Fruit fly (Drosophila melanogaster) whole organism, embryonic: ENCODE results near the gene Ykt6.

ENCODE experiments used
- Antp ChIP-seq: fragments of 200-800 bp; sonication (Bioruptor generic); optimal IDR thresholded peaks from 3 replicates; lab custom pipeline; 2016; ENCODE audit warnings: missing biosample characterization, missing genetic modification characterization
- Bgb ChIP-seq: fragments of 200-800 bp; sonication (Bioruptor generic); IDR thresholded peaks from 2 replicates; pipeline ENCODE4 v1.3.6; 2022; ENCODE audit warnings: missing biosample characterization, missing genetic modification characterization; ENCODE audit not compliant: partially characterized antibody
- CG10274 ChIP-seq: fragments of 200-800 bp; sonication (Bioruptor generic); optimal IDR thresholded peaks from 3 replicates; lab custom pipeline; 2017; ENCODE audit warnings: missing biosample characterization, mild to moderate bottlenecking, missing genetic modification characterization
- CG10462 ChIP-seq: fragments of 200-800 bp; sonication (Bioruptor generic); optimal IDR thresholded peaks from 2 replicates; lab custom pipeline; 2016; ENCODE audit warnings: missing biosample characterization, missing genetic modification characterization
- CG10979 ChIP-seq: fragments of 200-800 bp; sonication (Bioruptor generic); optimal IDR thresholded peaks from 2 replicates; lab custom pipeline; 2018; ENCODE audit warnings: missing biosample characterization, mild to moderate bottlenecking, missing genetic modification characterization, moderate library complexity
- CG11504 ChIP-seq: fragments of 200-800 bp; sonication (Bioruptor generic); optimal IDR thresholded peaks from 3 replicates; lab custom pipeline; 2019; ENCODE audit warnings: missing biosample characterization, mild to moderate bottlenecking, missing genetic modification characterization, moderate library complexity
- CG12104 ChIP-seq: fragments of 200-800 bp; sonication (Bioruptor generic); optimal IDR thresholded peaks from 3 replicates; lab custom pipeline; 2016; ENCODE audit warnings: missing biosample characterization, missing genetic modification characterization
- CG12155 ChIP-seq: fragments of 200-800 bp; sonication (Bioruptor generic); optimal IDR thresholded peaks from 3 replicates; lab custom pipeline; 2016; ENCODE audit warnings: missing biosample characterization, missing genetic modification characterization
- CG12659 ChIP-seq: fragments of 200-800 bp; sonication (Bioruptor generic); optimal IDR thresholded peaks from 3 replicates; lab custom pipeline; 2017; ENCODE audit warnings: mild to moderate bottlenecking, missing biosample characterization, missing genetic modification reagents, missing genetic modification characterization
- CG13287 ChIP-seq: fragments of 200-800 bp; sonication (Bioruptor generic); IDR thresholded peaks from 2 replicates; pipeline ENCODE4 v1.3.6; 2022; ENCODE audit warnings: missing biosample characterization, missing genetic modification characterization; ENCODE audit not compliant: partially characterized antibody
- CG13894 ChIP-seq: fragments of 200-800 bp; sonication (Bioruptor generic); optimal IDR thresholded peaks from 3 replicates; lab custom pipeline; 2018; ENCODE audit warnings: missing biosample characterization, mild to moderate bottlenecking, missing genetic modification characterization, moderate library complexity
- CG14050 ChIP-seq: fragments of 200-800 bp; sonication (Bioruptor generic); IDR thresholded peaks from 3 replicates; pipeline ENCODE4 v1.3.6; 2022; ENCODE audit warnings: missing biosample characterization, missing genetic modification characterization
- CG16863 ChIP-seq: fragments of 200-800 bp; sonication (Bioruptor generic); optimal IDR thresholded peaks from 3 replicates; lab custom pipeline; 2016; ENCODE audit warnings: missing biosample characterization, missing genetic modification characterization
- CG18011 ChIP-seq: fragments of 200-800 bp; sonication (Bioruptor generic); optimal IDR thresholded peaks from 2 replicates; lab custom pipeline; 2017; ENCODE audit warnings: missing biosample characterization, missing genetic modification characterization, mild to moderate bottlenecking, moderate library complexity, missing genotype
- CG18262 ChIP-seq: fragments of 200-800 bp; optimal IDR thresholded peaks from 3 replicates; lab custom pipeline; 2019; ENCODE audit warnings: missing biosample characterization, mild to moderate bottlenecking, missing genetic modification characterization, moderate library complexity
- CG3163 ChIP-seq: fragments of 200-800 bp; sonication (Bioruptor generic); optimal IDR thresholded peaks from 3 replicates; lab custom pipeline; 2016; ENCODE audit warnings: missing biosample characterization, missing genetic modification characterization
- CG3726 ChIP-seq: fragments of 200-800 bp; sonication (Bioruptor generic); IDR thresholded peaks from 3 replicates; pipeline ENCODE4, ENCODE4 v1.3.6; 2022; ENCODE audit warnings: missing biosample characterization, missing genetic modification characterization
- CG3838 ChIP-seq: fragments of 200-800 bp; sonication (Bioruptor generic); optimal IDR thresholded peaks from 3 replicates; lab custom pipeline; 2016; ENCODE audit warnings: missing biosample characterization, missing genetic modification characterization
- CG6654 ChIP-seq: fragments of 200-800 bp; sonication (Bioruptor generic); optimal IDR thresholded peaks from 2 replicates; lab custom pipeline; 2017; ENCODE audit warnings: missing biosample characterization, mild to moderate bottlenecking, missing genetic modification characterization
- CG6791 ChIP-seq: fragments of 200-800 bp; sonication (Bioruptor generic); IDR thresholded peaks from 3 replicates; pipeline ENCODE4 v1.3.6; 2022; ENCODE audit warnings: missing biosample characterization, missing genetic modification characterization; ENCODE audit not compliant: partially characterized antibody
- CG7745 ChIP-seq: fragments of 200-800 bp; sonication (Bioruptor generic); optimal IDR thresholded peaks from 2 replicates; lab custom pipeline; 2018; ENCODE audit warnings: missing biosample characterization, mild to moderate bottlenecking, missing genetic modification characterization, moderate library complexity
- CHES-1-like ChIP-seq: fragments of 200-800 bp; sonication (Bioruptor generic); optimal IDR thresholded peaks from 2 replicates; lab custom pipeline; 2016; ENCODE audit warnings: missing biosample characterization, missing genetic modification characterization
- ERR ChIP-seq: fragments of 200-800 bp; sonication (Bioruptor generic); optimal IDR thresholded peaks from 2 replicates; lab custom pipeline; 2016; ENCODE audit warnings: missing biosample characterization, missing genetic modification characterization
- Ets97D ChIP-seq: fragments of 200-800 bp; sonication (Bioruptor generic); optimal IDR thresholded peaks from 3 replicates; lab custom pipeline; 2016; ENCODE audit warnings: missing biosample characterization, missing genetic modification characterization
- Hand ChIP-seq: fragments of 200-800 bp; sonication (Bioruptor generic); optimal IDR thresholded peaks from 2 replicates; lab custom pipeline; 2017; ENCODE audit warnings: mild to moderate bottlenecking, missing biosample characterization, missing genetic modification reagents, missing genetic modification characterization
- Max ChIP-seq: fragments of 200-800 bp; sonication (Bioruptor generic); optimal IDR thresholded peaks from 2 replicates; lab custom pipeline; 2016; ENCODE audit warnings: missing biosample characterization, mild to moderate bottlenecking, missing genetic modification characterization
- Mes4 ChIP-seq: fragments of 200-800 bp; sonication (Bioruptor generic); optimal IDR thresholded peaks from 2 replicates; lab custom pipeline; 2016; ENCODE audit warnings: missing biosample characterization, missing genetic modification characterization
- Rfx ChIP-seq: fragments of 200-800 bp; sonication (Bioruptor generic); IDR thresholded peaks from 2 replicates; pipeline ENCODE4 v1.3.6; 2022; ENCODE audit warnings: missing biosample characterization, missing genetic modification characterization
- Side ChIP-seq: fragments of 200-800 bp; sonication (Bioruptor generic); optimal IDR thresholded peaks from 2 replicates; lab custom pipeline; 2016; ENCODE audit warnings: missing biosample characterization, missing genetic modification characterization
- Vsx1 ChIP-seq: fragments of 200-800 bp; sonication (Bioruptor generic); optimal IDR thresholded peaks from 2 replicates; lab custom pipeline; 2017; ENCODE audit warnings: missing biosample characterization, mild to moderate bottlenecking, missing genetic modification characterization, missing genetic modification reagents
- Xrp1 ChIP-seq: fragments of 200-800 bp; sonication (Bioruptor generic); IDR thresholded peaks from 2 replicates; pipeline ENCODE4 v1.3.6; 2022; ENCODE audit warnings: missing biosample characterization, missing genetic modification characterization
- abd-A ChIP-seq: fragments of 200-800 bp; sonication (Bioruptor generic); optimal IDR thresholded peaks from 3 replicates; lab custom pipeline; 2019; ENCODE audit warnings: missing biosample characterization, mild to moderate bottlenecking, missing genetic modification characterization, moderate library complexity
- cas ChIP-seq: fragments of 200-800 bp; sonication (Bioruptor generic); IDR thresholded peaks from 2 replicates; pipeline ENCODE4 v1.3.6; 2022; ENCODE audit warnings: missing biosample characterization, missing genetic modification characterization
- chn ChIP-seq: fragments of 200-800 bp; sonication (Bioruptor generic); optimal IDR thresholded peaks from 2 replicates; lab custom pipeline; 2016; ENCODE audit warnings: missing biosample characterization, missing genetic modification characterization
- dmrt11E ChIP-seq: fragments of 200-800 bp; sonication (Bioruptor generic); optimal IDR thresholded peaks from 3 replicates; lab custom pipeline; 2018; ENCODE audit warnings: missing biosample characterization, mild to moderate bottlenecking, missing genetic modification characterization, moderate library complexity
- ind ChIP-seq: fragments of 200-800 bp; sonication (Bioruptor generic); optimal IDR thresholded peaks from 3 replicates; lab custom pipeline; 2016; ENCODE audit warnings: missing biosample characterization, missing genetic modification characterization
- klu ChIP-seq: fragments of 200-800 bp; sonication (Bioruptor generic); IDR thresholded peaks from 2 replicates; pipeline ENCODE4 v1.3.6; 2022; ENCODE audit warnings: missing biosample characterization, missing genetic modification characterization
- knrl ChIP-seq: fragments of 200-800 bp; sonication (Bioruptor generic); IDR thresholded peaks from 3 replicates; pipeline ENCODE4 v1.3.6; 2022; ENCODE audit warnings: missing biosample characterization, missing genetic modification characterization; ENCODE audit not compliant: partially characterized antibody
- mam ChIP-seq: fragments of 200-800 bp; sonication (Bioruptor generic); optimal IDR thresholded peaks from 3 replicates; lab custom pipeline; 2016; ENCODE audit warnings: missing biosample characterization, missing genetic modification characterization
- nau ChIP-seq: fragments of 200-800 bp; sonication (Bioruptor generic); optimal IDR thresholded peaks from 3 replicates; lab custom pipeline; 2017; ENCODE audit warnings: missing biosample characterization, mild to moderate bottlenecking, missing genetic modification characterization, missing genetic modification reagents
- phol ChIP-seq: fragments of 200-800 bp; sonication (Bioruptor generic); optimal IDR thresholded peaks from 3 replicates; lab custom pipeline; 2018; ENCODE audit warnings: missing biosample characterization, mild to moderate bottlenecking, missing genetic modification characterization, moderate library complexity
- pros ChIP-seq: fragments of 200-800 bp; sonication (Bioruptor generic); optimal IDR thresholded peaks from 3 replicates; lab custom pipeline; 2019; ENCODE audit warnings: missing biosample characterization, mild to moderate bottlenecking, missing genetic modification characterization, moderate library complexity
- pum ChIP-seq: fragments of 200-800 bp; sonication (Bioruptor generic); optimal IDR thresholded peaks from 2 replicates; lab custom pipeline; 2016; ENCODE audit warnings: missing biosample characterization, missing genetic modification characterization
- ro ChIP-seq: fragments of 200-800 bp; sonication (Bioruptor generic); IDR thresholded peaks from 2 replicates; pipeline ENCODE4 v1.3.6; 2022; ENCODE audit warnings: missing biosample characterization, missing genetic modification characterization
- sima ChIP-seq: fragments of 200-800 bp; sonication (Bioruptor generic); optimal IDR thresholded peaks from 2 replicates; lab custom pipeline; 2016; ENCODE audit warnings: missing biosample characterization, missing genetic modification characterization
- sqz ChIP-seq: fragments of 200-800 bp; sonication (Bioruptor generic); optimal IDR thresholded peaks from 3 replicates; lab custom pipeline; 2018; ENCODE audit warnings: missing biosample characterization, mild to moderate bottlenecking, missing genetic modification characterization
- ssp ChIP-seq: fragments of 200-800 bp; sonication (Bioruptor generic); IDR thresholded peaks from 2 replicates; pipeline ENCODE4 v1.3.6; 2022; ENCODE audit warnings: missing biosample characterization, missing genetic modification characterization
- tin ChIP-seq: fragments of 200-800 bp; sonication (Bioruptor generic); optimal IDR thresholded peaks from 3 replicates; lab custom pipeline; 2016; ENCODE audit warnings: missing biosample characterization, missing genetic modification characterization
- tna ChIP-seq: fragments of 200-800 bp; sonication (Bioruptor generic); IDR thresholded peaks from 2 replicates; pipeline ENCODE4 v1.3.6; 2022; ENCODE audit warnings: missing biosample characterization, missing genetic modification characterization; ENCODE audit not compliant: partially characterized antibody

Gene Ykt6

dm6 chrX:7944772-7945722 is 24.8 kb downstream of the Ykt6 start (continued):
- TF ChIP-seq ro (no peak), nau (GFP tag; lab: Kevin White, UChicago) (no peak), ind (peak; percentile 43), pum (GFP tag; lab: Kevin White, UChicago) (no peak), knrl (GFP tag; lab: Robert Waterston, UW) (no peak), CG3838 (no peak), CG6791 (GFP tag; lab: Robert Waterston, UW) (no peak), ssp (no peak), ERR (GFP tag; lab: Kevin White, UChicago) (no peak), dmrt11E (tag; lab: Kevin White, UChicago) (peak; percentile 8), tna (no peak), CG16863 (GFP tag; lab: Kevin White, UChicago) (no peak), cas (GFP tag; lab: Robert Waterston, UW) (no peak), CG3163 (GFP tag; lab: Kevin White, UChicago) (no peak), klu (GFP tag; lab: Robert Waterston, UW) (no peak), CG10274 (GFP tag; lab: Kevin White, UChicago) (peak; percentile 97), CG6654 (GFP tag; lab: Kevin White, UChicago) (no peak), Xrp1 (GFP tag; lab: Robert Waterston, UW) (0 out of 2 replicates have a peak, but pooled peaks have one; percentile 33), Max (GFP tag; lab: Kevin White, UChicago) (no peak), abd-A (peak; percentile 38), CG12104 (GFP tag; lab: Kevin White, UChicago) (no peak), chn (GFP tag; lab: Kevin White, UChicago) (peak; percentile 31), CG10979 (tag; lab: Kevin White, UChicago) (peak; percentile 40), tin (GFP tag; lab: Kevin White, UChicago) (no peak), CG14050 (GFP tag; lab: Robert Waterston, UW) (no peak), CG18262 (tag; lab: Kevin White, UChicago) (peak; percentile 46), Side (no peak), CG11504 (tag; lab: Kevin White, UChicago) (no peak), Rfx (GFP tag; lab: Robert Waterston, UW) (peak; percentile 56), sqz (GFP tag; lab: Kevin White, UChicago) (peak; percentile 94), mam (GFP tag; lab: Kevin White, UChicago) (peak; percentile 28), CG10462 (GFP tag; lab: Kevin White, UChicago) (no peak), CG3726 (no peak), CG7745 (no peak), CG18011 (GFP tag; lab: Kevin White, UChicago) (no peak), CG13894 (tag; lab: Kevin White, UChicago) (no peak), Bgb (no peak), Antp (GFP tag; lab: Kevin White, UChicago) (no peak), phol (tag; lab: Kevin White, UChicago) (peak; percentile 26), CG12659 (peak; percentile 8), CG13287 (GFP tag; lab: Robert Waterston, UW) (no peak; the same call in 1 of the 2 replicates), Vsx1 (GFP tag; lab: Kevin White, UChicago) (no peak), pros (GFP tag; lab: Kevin White, UChicago) (no peak), CG12155 (GFP tag; lab: Kevin White, UChicago) (no peak), sima (no peak), Mes4 (GFP tag; lab: Kevin White, UChicago) (no peak), CHES-1-like (GFP tag; lab: Kevin White, UChicago) (no peak), Ets97D (GFP tag; lab: Kevin White, UChicago) (no peak), Hand (GFP tag; lab: Kevin White, UChicago) (no peak)
